Worm (Caenorhabditis elegans) whole organism, mixed stage, embryonic: ENCODE measurements around the gene H11L12.1.

Experiments
- M03D4.4 ChIP-seq: sonication (generic microtip); optimal IDR thresholded peaks from 2 replicates; lab custom pipeline; 2017; ENCODE audit warnings: mild to moderate bottlenecking, missing genetic modification characterization, missing compliant biosample characterization
- bed-3 ChIP-seq: fragments of 200-800 bp; sonication (Bioruptor generic); optimal IDR thresholded peaks from 3 replicates; lab custom pipeline; 2018; ENCODE audit warnings: mild to moderate bottlenecking, missing genetic modification characterization, moderate library complexity, missing compliant biosample characterization
- ceh-39 ChIP-seq: fragments of 150-350 bp; optimal IDR thresholded peaks from 2 replicates; lab custom pipeline; 2014; ENCODE audit warnings: missing biosample characterization, missing genetic modification characterization
- ceh-43 ChIP-seq: fragments of 200-800 bp; sonication (Bioruptor generic); optimal IDR thresholded peaks from 2 replicates; lab custom pipeline; 2018; ENCODE audit warnings: mild to moderate bottlenecking, missing genetic modification characterization, moderate library complexity, missing compliant biosample characterization
- ceh-83 ChIP-seq: fragments of 200-800 bp; sonication (Bioruptor generic); optimal IDR thresholded peaks from 2 replicates; lab custom pipeline; 2018; ENCODE audit warnings: mild to moderate bottlenecking, missing genetic modification characterization, missing compliant biosample characterization
- ces-1 ChIP-seq: fragments of 150-350 bp; optimal IDR thresholded peaks from 2 replicates; lab custom pipeline; 2014; ENCODE audit warnings: missing biosample characterization, missing genetic modification reagents, missing genetic modification characterization
- cnd-1 ChIP-seq: fragments of 200-800 bp; sonication (Bioruptor generic); optimal IDR thresholded peaks from 2 replicates; lab custom pipeline; 2018; ENCODE audit warnings: mild to moderate bottlenecking, missing genetic modification characterization, missing compliant biosample characterization
- drap-1 ChIP-seq: fragments of 200-800 bp; sonication (Bioruptor generic); optimal IDR thresholded peaks from 3 replicates; lab custom pipeline; 2018; ENCODE audit warnings: mild to moderate bottlenecking, missing genetic modification characterization, missing compliant biosample characterization
- elt-1 ChIP-seq: sonication (generic microtip); optimal IDR thresholded peaks from 2 replicates; lab custom pipeline; 2017; ENCODE audit warnings: missing genetic modification characterization, mild to moderate bottlenecking, missing compliant biosample characterization, antibody characterized with exemption, moderate library complexity, borderline replicate concordance; ENCODE audit not compliant: insufficient read depth
- elt-3 ChIP-seq: fragments of 150-350 bp; optimal IDR thresholded peaks from 2 replicates; lab custom pipeline; 2014; ENCODE audit warnings: missing biosample characterization, missing genetic modification characterization
- ham-2 ChIP-seq: fragments of 200-800 bp; sonication (Bioruptor generic); optimal IDR thresholded peaks from 2 replicates; lab custom pipeline; 2018; ENCODE audit warnings: mild to moderate bottlenecking, missing genetic modification characterization, missing compliant biosample characterization
- hlh-1 ChIP-seq: fragments of 150-350 bp; optimal IDR thresholded peaks from 2 replicates; lab custom pipeline; 2014; ENCODE audit warnings: missing biosample characterization, missing genetic modification reagents, missing genetic modification characterization
- lin-32 ChIP-seq: fragments of 200-800 bp; sonication (Bioruptor generic); optimal IDR thresholded peaks from 2 replicates; lab custom pipeline; 2018; ENCODE audit warnings: mild to moderate bottlenecking, missing genetic modification characterization, missing compliant biosample characterization
- lsy-2 ChIP-seq: fragments of 150-350 bp; optimal IDR thresholded peaks from 2 replicates; lab custom pipeline; 2014; ENCODE audit warnings: missing biosample characterization, missing genetic modification characterization
- mab-5 ChIP-seq: fragments of 150-350 bp; optimal IDR thresholded peaks from 2 replicates; lab custom pipeline; 2014; ENCODE audit warnings: missing biosample characterization, missing genetic modification characterization
- mep-1 ChIP-seq: fragments of 150-350 bp; optimal IDR thresholded peaks from 2 replicates; lab custom pipeline; 2017; ENCODE audit warnings: missing biosample characterization, missing genetic modification reagents, missing genetic modification characterization, inconsistent platforms
- mls-2 ChIP-seq: sonication (generic microtip); optimal IDR thresholded peaks from 2 replicates; lab custom pipeline; 2016; ENCODE audit warnings: mild to moderate bottlenecking, missing genetic modification characterization, moderate library complexity, missing compliant biosample characterization
- nhr-2 ChIP-seq: fragments of 150-350 bp; optimal IDR thresholded peaks from 2 replicates; lab custom pipeline; 2014; ENCODE audit warnings: missing biosample characterization, missing genetic modification characterization
- nhr-237 ChIP-seq: fragments of 150-350 bp; optimal IDR thresholded peaks from 2 replicates; lab custom pipeline; 2014; ENCODE audit warnings: missing biosample characterization, missing genetic modification characterization
- nhr-28 ChIP-seq: fragments of 150-350 bp; optimal IDR thresholded peaks from 2 replicates; lab custom pipeline; 2014; ENCODE audit warnings: missing biosample characterization, missing genetic modification characterization
- nhr-76 ChIP-seq: sonication (generic microtip); optimal IDR thresholded peaks from 2 replicates; lab custom pipeline; 2017; ENCODE audit warnings: missing biosample characterization, missing genetic modification characterization
- pha-4 ChIP-seq: fragments of 150-350 bp; optimal IDR thresholded peaks from 2 replicates; lab custom pipeline; 2018; ENCODE audit warnings: missing biosample characterization, missing genetic modification reagents, missing genetic modification characterization
- sem-2 ChIP-seq: fragments of 200-800 bp; sonication (Bioruptor generic); optimal IDR thresholded peaks from 2 replicates; lab custom pipeline; 2018; ENCODE audit warnings: mild to moderate bottlenecking, missing genetic modification characterization, missing compliant biosample characterization
- snpc-4 ChIP-seq: fragments of 150-350 bp; optimal IDR thresholded peaks from 2 replicates; lab custom pipeline; 2014; ENCODE audit warnings: missing biosample characterization, missing genetic modification characterization
- sptf-1 ChIP-seq: sonication (generic microtip); optimal IDR thresholded peaks from 2 replicates; lab custom pipeline; 2017; ENCODE audit warnings: mild to moderate bottlenecking, missing genetic modification characterization, moderate library complexity, missing compliant biosample characterization
- tbx-8 ChIP-seq: fragments of 200-800 bp; sonication (Bioruptor generic); optimal IDR thresholded peaks from 2 replicates; lab custom pipeline; 2018; ENCODE audit warnings: mild to moderate bottlenecking, missing genetic modification characterization, moderate library complexity, missing compliant biosample characterization
- unc-120 ChIP-seq: sonication (generic microtip); optimal IDR thresholded peaks from 2 replicates; lab custom pipeline; 2017; ENCODE audit warnings: missing genetic modification characterization, missing compliant biosample characterization; ENCODE audit not compliant: poor library complexity, severe bottlenecking
- unc-39 ChIP-seq: fragments of 150-350 bp; optimal IDR thresholded peaks from 2 replicates; lab custom pipeline; 2014; ENCODE audit warnings: missing biosample characterization, missing genetic modification characterization
- unc-62 ChIP-seq: fragments of 150-350 bp; optimal IDR thresholded peaks from 2 replicates; lab custom pipeline; 2014; ENCODE audit warnings: missing biosample characterization, missing genetic modification reagents, missing genetic modification characterization
- zip-8 ChIP-seq: fragments of 150-350 bp; optimal IDR thresholded peaks from 2 replicates; lab custom pipeline; 2014; ENCODE audit warnings: missing biosample characterization, missing genetic modification characterization
- ztf-11 ChIP-seq: fragments of 150-350 bp; optimal IDR thresholded peaks from 2 replicates; lab custom pipeline; 2014; ENCODE audit warnings: missing biosample characterization, missing genetic modification characterization

H11L12.1 gene

DNA sequence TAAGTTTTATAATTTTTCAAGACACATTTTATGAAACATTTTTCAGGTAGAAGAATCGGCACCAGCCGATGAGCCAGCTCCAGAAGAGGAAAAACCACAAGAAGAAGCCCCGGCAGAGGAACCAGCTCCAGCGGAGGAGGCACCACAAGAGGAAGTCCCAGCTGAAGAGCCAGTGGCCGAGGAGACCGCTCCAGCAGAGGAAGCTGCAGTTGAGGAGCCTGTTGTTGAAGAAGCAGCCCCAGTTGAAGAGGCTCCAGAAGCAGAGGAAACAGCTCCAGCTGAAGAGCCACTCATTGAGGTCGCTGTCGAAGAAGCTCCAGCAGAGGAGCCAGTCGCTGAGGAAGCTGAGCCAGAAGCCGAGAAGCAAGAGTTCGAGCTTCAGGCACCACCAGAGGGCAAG lies 37.2 kb downstream of the H11L12.1 start:
- TF ChIP-seq elt-3 (tag; lab: Kevin White, UChicago) (no peak), elt-1 (no peak), mls-2 (tag; lab: Kevin White, UChicago) (no peak), zip-8 (tag; lab: Kevin White, UChicago) (no peak), ztf-11 (no peak), nhr-28 (tag; lab: Kevin White, UChicago) (no peak), lin-32 (GFP tag; lab: Kevin White, UChicago) (no peak), lsy-2 (no peak), M03D4.4 (no peak), unc-120 (tag; lab: Kevin White, UChicago) (no peak), nhr-237 (tag; lab: Kevin White, UChicago) (no peak), bed-3 (no peak), ceh-43 (GFP tag; lab: Kevin White, UChicago) (no peak), cnd-1 (no peak), tbx-8 (GFP tag; lab: Kevin White, UChicago) (no peak), nhr-2 (tag; lab: Kevin White, UChicago) (no peak), ham-2 (GFP tag; lab: Kevin White, UChicago) (no peak), mep-1 (tag; lab: Kevin White, UChicago) (no peak), ces-1 (GFP tag; lab: Kevin White, UChicago) (no peak)
- TF ChIP-seq, all 35 proteins: peak for 0

DNA sequence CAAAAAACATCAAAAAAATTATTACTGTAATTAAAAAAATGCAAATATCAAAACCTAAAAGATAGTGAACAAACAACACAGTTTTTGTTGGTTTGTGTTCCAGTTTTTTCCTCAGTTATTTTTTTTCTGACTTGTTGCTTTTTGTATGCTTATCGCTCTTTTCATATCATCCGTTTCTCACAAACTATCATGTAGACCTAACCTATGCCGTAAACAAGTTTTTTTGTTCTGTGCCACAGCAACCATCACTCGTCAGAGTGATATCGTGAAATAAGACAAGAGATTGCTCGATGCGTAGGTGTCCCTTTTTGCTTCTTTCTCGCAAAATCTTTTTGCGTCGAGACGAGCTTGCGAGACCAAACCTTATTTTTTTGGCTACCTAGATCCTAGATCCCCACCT lies 39.2 kb downstream of the H11L12.1 start:
- no peak for TF ChIP-seq nhr-76 (tag; lab: Kevin White, UChicago)
- TF ChIP-seq sem-2 (GFP tag; lab: Kevin White, UChicago), result no peak
- no peak for TF ChIP-seq unc-120 (tag; lab: Kevin White, UChicago)
- no peak for TF ChIP-seq nhr-28 (tag; lab: Kevin White, UChicago)
- TF ChIP-seq snpc-4 (tag; lab: Kevin White, UChicago), result no peak
- no peak for TF ChIP-seq sptf-1 (tag; lab: Kevin White, UChicago)
- no peak for TF ChIP-seq nhr-2 (tag; lab: Kevin White, UChicago)
- TF ChIP-seq tbx-8 (GFP tag; lab: Kevin White, UChicago), result no peak
- no peak for TF ChIP-seq ceh-83 (GFP tag; lab: Kevin White, UChicago)
- TF ChIP-seq pha-4 (tag; lab: Kevin White, UChicago), result no peak
- no peak for TF ChIP-seq hlh-1 (tag; lab: Kevin White, UChicago)
- TF ChIP-seq lsy-2, result no peak
- no peak for TF ChIP-seq ceh-39 (tag; lab: Kevin White, UChicago)
- TF ChIP-seq ham-2 (GFP tag; lab: Kevin White, UChicago), result no peak
- TF ChIP-seq mep-1 (tag; lab: Kevin White, UChicago), result no peak
- TF ChIP-seq zip-8 (tag; lab: Kevin White, UChicago), result no peak
- TF ChIP-seq cnd-1, result no peak
- TF ChIP-seq mab-5, result no peak
- no peak for TF ChIP-seq lin-32 (GFP tag; lab: Kevin White, UChicago)

DNA sequence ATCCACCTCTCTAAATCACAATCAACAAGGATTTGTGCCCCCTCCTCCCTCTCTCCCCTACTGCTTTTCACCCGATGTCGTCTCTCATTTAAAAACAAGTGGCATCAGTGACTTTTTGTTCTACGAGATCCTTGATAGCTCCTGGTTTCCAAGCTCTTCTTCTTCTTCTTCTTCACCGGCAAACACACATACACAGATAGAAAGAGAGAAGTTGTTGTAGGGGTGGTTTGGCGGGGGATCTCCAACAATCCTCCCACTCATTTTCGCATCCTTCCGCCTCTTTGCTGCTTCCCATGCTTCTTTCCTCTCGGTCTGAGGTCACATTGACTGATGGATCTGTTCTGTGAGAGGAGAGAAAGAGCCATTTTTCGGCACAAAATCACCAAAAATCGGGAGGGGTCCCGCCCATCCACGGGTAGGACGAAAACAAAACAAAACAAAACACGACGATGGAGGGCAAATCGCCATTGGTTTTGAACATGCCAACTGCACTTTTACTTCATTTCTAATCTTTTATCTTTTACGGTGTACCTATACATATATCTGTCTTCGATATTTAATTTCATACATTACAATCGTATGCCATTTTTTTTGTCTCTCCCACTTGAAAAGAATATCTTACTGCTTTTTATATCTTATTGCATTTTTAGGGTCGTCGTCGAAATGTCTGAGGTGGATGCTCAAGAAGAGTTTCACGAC lies 41.0 kb downstream of the H11L12.1 start, which contains the start of gene T23E7.2:
T23E7.2 (plus strand) TSS at position 649 of the 699 bp plus-strand sequence.
- TF ChIP-seq unc-120 (tag; lab: Kevin White, UChicago) (peak; percentile 56), ham-2 (GFP tag; lab: Kevin White, UChicago) (no peak), unc-62 (GFP tag; lab: Kevin White, UChicago) (peak; percentile 12), hlh-1 (tag; lab: Kevin White, UChicago) (peak; percentile 42)

DNA sequence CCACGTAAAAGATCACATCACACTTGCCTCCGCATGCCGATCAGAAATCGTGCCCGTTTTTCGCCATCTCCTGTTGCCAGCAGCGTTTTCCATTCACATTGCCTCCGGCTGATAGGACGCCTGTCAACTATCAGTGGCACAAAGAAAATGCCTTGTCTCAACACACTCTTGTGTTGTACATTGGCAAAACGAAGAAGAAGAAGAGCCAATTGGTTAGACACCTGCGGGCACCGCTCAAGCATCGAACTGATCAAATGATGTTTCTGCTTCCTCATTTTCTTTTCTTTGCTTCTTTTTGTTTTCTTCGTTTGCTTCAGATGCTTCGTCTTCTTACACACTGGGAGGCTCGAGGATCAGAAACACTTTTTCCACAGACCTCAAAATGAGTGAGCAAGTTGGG lies 44.2 kb downstream of the H11L12.1 start:
- no peak for TF ChIP-seq drap-1 (GFP tag; lab: Kevin White, UChicago)
- TF ChIP-seq unc-120 (tag; lab: Kevin White, UChicago), result peak; percentile 69
- TF ChIP-seq nhr-28 (tag; lab: Kevin White, UChicago), result no peak
- no peak for TF ChIP-seq unc-39 (tag; lab: Kevin White, UChicago)
- no peak for TF ChIP-seq nhr-237 (tag; lab: Kevin White, UChicago)
- TF ChIP-seq hlh-1 (tag; lab: Kevin White, UChicago), result peak; percentile 68
- no peak for TF ChIP-seq ztf-11
- no peak for TF ChIP-seq mab-5
- TF ChIP-seq sem-2 (GFP tag; lab: Kevin White, UChicago), result no peak
- TF ChIP-seq tbx-8 (GFP tag; lab: Kevin White, UChicago), result no peak
- no peak for TF ChIP-seq cnd-1
- TF ChIP-seq lin-32 (GFP tag; lab: Kevin White, UChicago), result no peak
- TF ChIP-seq unc-62 (GFP tag; lab: Kevin White, UChicago), result peak; percentile 60
